Worm (Caenorhabditis elegans): ENCODE results near the gene chdh-1.
A peak's percentile ranks its signal among the peaks of the same experiment; 100 is the strongest.

chdh-1 gene

ce11 chrII:8716231-8716878 lies 17.6 kb upstream of the chdh-1 start, which contains the start of the genes cyn-11 and T01B7.5 (continued):
- TF ChIP-seq ceh-31 (tag; optimal IDR thresholded peaks at IDR 0.05) (peak; percentile 18), ttx-3 (tag; optimal IDR thresholded peaks at IDR 0.05) (peak; percentile 25), K02D7.2 (tag; optimal IDR thresholded peaks at IDR 0.05) (no peak)

ce11 chrII:8714913-8715447 lies 16.3 kb upstream of the chdh-1 start, which contains the start of the genes rab-21 and T01B7.13:
Gene rab-21, minus strand, starts transcription at chrII:8715013.
Gene T01B7.13, plus strand, starts transcription at chrII:8715397.
- TF ChIP-seq hlh-6 (tag; optimal IDR thresholded peaks at IDR 0.05) (no peak), nhr-11 (tag; optimal IDR thresholded peaks at IDR 0.05) (no peak), unc-55 (GFP tag; optimal IDR thresholded peaks at IDR 0.05) (no peak), nhr-232 (tag; optimal IDR thresholded peaks at IDR 0.05) (no peak), che-1 (tag; optimal IDR thresholded peaks at IDR 0.05) (no peak), K02D7.2 (tag; optimal IDR thresholded peaks at IDR 0.05) (no peak), gmeb-2 (tag; optimal IDR thresholded peaks at IDR 0.05) (no peak), pqm-1 (tag; optimal IDR thresholded peaks at IDR 0.05) (no peak), pag-3 (tag; optimal IDR thresholded peaks at IDR 0.05; ENCODE audit: borderline replicate concordance) (no peak), pha-4 (tag; optimal IDR thresholded peaks at IDR 0.05) (no peak), Y22D7AL.16 (tag; optimal IDR thresholded peaks at IDR 0.05) (no peak), sox-4 (tag; optimal IDR thresholded peaks at IDR 0.05) (no peak), pha-2 (tag; optimal IDR thresholded peaks at IDR 0.05) (no peak), sox-2 (GFP tag; IDR thresholded peaks at IDR 0.05) (no peak)

- TF ChIP-seq sdc-2 (tag; optimal IDR thresholded peaks at IDR 0.05) (no peak), C38D4.7 (GFP tag; optimal IDR thresholded peaks at IDR 0.05) (no peak), fkh-10 (GFP tag; optimal IDR thresholded peaks at IDR 0.05) (no peak), elt-4 (tag; optimal IDR thresholded peaks at IDR 0.05) (no peak), eyg-1 (tag; optimal IDR thresholded peaks at IDR 0.05) (no peak), pat-9 (tag; optimal IDR thresholded peaks at IDR 0.05) (no peak), sox-4 (tag; optimal IDR thresholded peaks at IDR 0.05) (no peak), fax-1 (tag; optimal IDR thresholded peaks at IDR 0.05) (no peak), pax-1 (tag; optimal IDR thresholded peaks at IDR 0.05) (no peak), ttx-3 (tag; optimal IDR thresholded peaks at IDR 0.05) (no peak), pqm-1 (tag; optimal IDR thresholded peaks at IDR 0.05) (no peak)
Measured at ce11 chrII:8710317-8710716, 11.6 kb upstream of the chdh-1 start, which contains the start of gene srg-15. Gene srg-15, minus strand, starts transcription at chrII:8710417.

ce11 chrII:8707024-8707423 lies 8.3 kb upstream of the chdh-1 start, which contains the start of gene cup-16:
Gene cup-16, plus strand, starts transcription at chrII:8707155.
- TF ChIP-seq pha-4 (tag; optimal IDR thresholded peaks at IDR 0.05) (no peak), ama-1 (optimal IDR thresholded peaks at IDR 0.05) (no peak), ref-2 (tag; optimal IDR thresholded peaks at IDR 0.05) (no peak), lin-11 (tag; optimal IDR thresholded peaks at IDR 0.05) (no peak), unc-42 (tag; optimal IDR thresholded peaks at IDR 0.05) (no peak), K09A11.1 (tag; optimal IDR thresholded peaks at IDR 0.05; ENCODE audit: insufficient read depth) (no peak), ceh-14 (tag; optimal IDR thresholded peaks at IDR 0.05) (no peak), nhr-11 (tag; optimal IDR thresholded peaks at IDR 0.05) (no peak), hlh-6 (tag; optimal IDR thresholded peaks at IDR 0.05) (no peak), pax-1 (tag; optimal IDR thresholded peaks at IDR 0.05) (no peak)

- no peak for TF ChIP-seq lim-6 (tag; optimal IDR thresholded peaks at IDR 0.05)
- no peak for TF ChIP-seq ceh-45 (GFP tag; IDR thresholded peaks at IDR 0.05)
- TF ChIP-seq elt-2 (tag; optimal IDR thresholded peaks at IDR 0.05) = peak; percentile 72
Measured at ce11 chrII:8704413-8704874, 5.7 kb upstream of the chdh-1 start, which contains the start of gene prx-5. Gene prx-5, plus strand, starts transcription at chrII:8704824.

All from whole organism, late embryonic.